Worm (Caenorhabditis elegans) whole organism, early embryonic: ENCODE data around the gene T02G5.7.

Experiments used
- B0310.2 ChIP-seq: sonication (generic microtip); optimal IDR thresholded peaks from 2 replicates; lab custom pipeline; 2016; ENCODE audit warnings: mild to moderate bottlenecking, missing genetic modification characterization, missing compliant biosample characterization
- F13C5.2 ChIP-seq: sonication (generic microtip); optimal IDR thresholded peaks from 2 replicates; lab custom pipeline; 2017; ENCODE audit warnings: mild to moderate bottlenecking, missing genetic modification characterization, inconsistent platforms, missing compliant biosample characterization
- aly-1 ChIP-seq: sonication (generic microtip); optimal IDR thresholded peaks from 2 replicates; lab custom pipeline; 2016; ENCODE audit warnings: missing genetic modification characterization, missing compliant biosample characterization
- ama-1 ChIP-seq: fragments of 150-350 bp; optimal IDR thresholded peaks from 2 replicates; lab custom pipeline; 2014
- hnd-1 ChIP-seq: sonication (generic microtip); optimal IDR thresholded peaks from 2 replicates; lab custom pipeline; 2016; ENCODE audit warnings: missing genetic modification characterization, missing compliant biosample characterization
- pes-1 ChIP-seq: fragments of 200-800 bp; sonication (Bioruptor generic); IDR thresholded peaks from 2 replicates; pipeline ENCODE4 v1.3.6; 2022; ENCODE audit warnings: missing genetic modification reagents, missing genetic modification characterization, missing compliant biosample characterization
- scrt-1 ChIP-seq: fragments of 200-800 bp; sonication (Bioruptor generic); IDR thresholded peaks from 2 replicates; pipeline ENCODE4 v1.3.6; 2022; ENCODE audit warnings: missing genetic modification characterization, missing compliant biosample characterization
- sea-1 ChIP-seq: fragments of 200-800 bp; sonication (Bioruptor generic); conservative IDR thresholded peaks from 2 replicates; pipeline ENCODE4 v1.3.6; 2022; ENCODE audit warnings: missing genetic modification characterization, missing compliant biosample characterization
- tbx-11 ChIP-seq: fragments of 200-800 bp; sonication (Bioruptor generic); IDR thresholded peaks from 2 replicates; pipeline ENCODE4 v1.3.6; 2022; ENCODE audit warnings: missing genetic modification characterization, missing compliant biosample characterization
- tbx-37 ChIP-seq: fragments of 200-800 bp; sonication (Bioruptor generic); conservative IDR thresholded peaks from 2 replicates; pipeline ENCODE4 v1.3.6; 2022; ENCODE audit warnings: missing genetic modification reagents, missing genetic modification characterization, missing compliant biosample characterization
- tra-4 ChIP-seq: sonication (generic microtip); optimal IDR thresholded peaks from 2 replicates; lab custom pipeline; 2017; ENCODE audit warnings: missing genetic modification characterization, missing compliant biosample characterization

DNA sequence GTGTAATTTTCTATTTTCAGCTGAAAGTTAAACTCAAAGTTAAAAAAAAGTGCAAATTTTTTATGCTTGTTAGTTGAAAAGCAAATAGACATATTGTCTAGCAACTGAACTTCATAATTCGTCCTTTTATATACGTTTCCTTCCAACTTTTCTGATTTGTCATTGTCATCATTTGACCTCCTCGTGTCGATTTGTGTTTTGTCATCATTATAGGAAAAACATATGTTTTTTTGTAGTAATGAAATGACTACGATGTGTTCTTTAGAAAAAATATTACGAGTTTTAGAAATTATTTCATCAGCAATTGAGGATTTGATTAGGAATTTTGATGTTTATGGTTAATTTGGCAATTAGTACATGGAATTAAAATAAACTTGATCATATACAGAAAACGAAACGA, 14.6 kb upstream of the T02G5.7 start:
- no peak for TF ChIP-seq tbx-37 (GFP tag; lab: Robert Waterston, UW)
- TF ChIP-seq ama-1 (lab: Kevin White, UChicago), result no peak
- no peak for TF ChIP-seq tra-4
- no peak for TF ChIP-seq scrt-1 (GFP tag; lab: Robert Waterston, UW)
- no peak for TF ChIP-seq B0310.2 (tag; lab: Kevin White, UChicago)
- no peak for TF ChIP-seq sea-1 (GFP tag; lab: Robert Waterston, UW)
- TF ChIP-seq aly-1, result no peak
- TF ChIP-seq tbx-11 (GFP tag; lab: Robert Waterston, UW), result no peak
- TF ChIP-seq F13C5.2 (tag; lab: Kevin White, UChicago), result no peak
- no peak for TF ChIP-seq pes-1
- no peak for TF ChIP-seq hnd-1 (tag; lab: Kevin White, UChicago)
